Fruit fly (Drosophila melanogaster) whole organism, prepupa: ENCODE data around the gene CG31231.

Experiments
- Blimp-1 ChIP-seq: fragments of 200-800 bp; sonication (Bioruptor generic); optimal IDR thresholded peaks from 3 replicates; lab custom pipeline; 2017; ENCODE audit warnings: missing biosample characterization, missing genetic modification characterization, mild to moderate bottlenecking, moderate library complexity, missing genetic modification reagents
- CG11294 ChIP-seq: fragments of 200-800 bp; sonication (Bioruptor generic); IDR thresholded peaks from 2 replicates; pipeline ENCODE4 v1.3.6; 2022; ENCODE audit warnings: missing biosample characterization, missing genetic modification characterization
- CG11902 ChIP-seq: fragments of 200-800 bp; sonication (Bioruptor generic); optimal IDR thresholded peaks from 3 replicates; lab custom pipeline; 2016; ENCODE audit warnings: missing biosample characterization, missing genetic modification characterization
- CG15336 ChIP-seq: fragments of 200-800 bp; sonication (Bioruptor generic); IDR thresholded peaks from 2 replicates; pipeline ENCODE4 v1.3.6; 2022; ENCODE audit warnings: missing biosample characterization, missing genetic modification characterization
- CG1621 ChIP-seq: fragments of 200-800 bp; sonication (Bioruptor generic); optimal IDR thresholded peaks from 3 replicates; lab custom pipeline; 2018; ENCODE audit warnings: missing biosample characterization, mild to moderate bottlenecking, missing genetic modification characterization
- CG3032 ChIP-seq: fragments of 200-800 bp; optimal IDR thresholded peaks from 2 replicates; lab custom pipeline; 2019; ENCODE audit warnings: missing biosample characterization, mild to moderate bottlenecking, missing genetic modification characterization, moderate library complexity
- CG32006 ChIP-seq: fragments of 200-800 bp; sonication (Bioruptor generic); optimal IDR thresholded peaks from 3 replicates; lab custom pipeline; 2017; ENCODE audit warnings: missing biosample characterization, mild to moderate bottlenecking, missing genetic modification characterization
- CG34406 ChIP-seq: fragments of 200-800 bp; sonication (Bioruptor generic); optimal IDR thresholded peaks from 3 replicates; lab custom pipeline; 2016; ENCODE audit warnings: missing biosample characterization, missing genetic modification characterization
- CG3919 ChIP-seq: fragments of 200-800 bp; sonication (Bioruptor generic); optimal IDR thresholded peaks from 3 replicates; lab custom pipeline; 2016; ENCODE audit warnings: missing biosample characterization, missing genetic modification characterization
- CG4318 ChIP-seq: fragments of 200-800 bp; sonication (Bioruptor generic); optimal IDR thresholded peaks from 3 replicates; lab custom pipeline; 2017; ENCODE audit warnings: missing biosample characterization, mild to moderate bottlenecking, missing genetic modification characterization
- CG6163 ChIP-seq: fragments of 200-800 bp; sonication (Bioruptor generic); IDR thresholded peaks from 3 replicates; pipeline ENCODE4 v1.3.6; 2022; ENCODE audit warnings: missing biosample characterization, missing genetic modification characterization
- CG6276 ChIP-seq: fragments of 200-800 bp; sonication (Bioruptor generic); optimal IDR thresholded peaks from 2 replicates; lab custom pipeline; 2017; ENCODE audit warnings: missing biosample characterization, mild to moderate bottlenecking, missing genetic modification characterization
- CG6792 ChIP-seq: fragments of 200-800 bp; sonication (Bioruptor generic); optimal IDR thresholded peaks from 3 replicates; lab custom pipeline; 2016; ENCODE audit warnings: missing biosample characterization, missing genetic modification characterization
- CG6808 ChIP-seq: fragments of 200-800 bp; sonication (Bioruptor generic); optimal IDR thresholded peaks from 3 replicates; lab custom pipeline; 2017; ENCODE audit warnings: missing biosample characterization, missing genetic modification characterization, mild to moderate bottlenecking, moderate library complexity, missing genetic modification reagents
- CG7368 ChIP-seq: fragments of 200-800 bp; sonication (Bioruptor generic); optimal IDR thresholded peaks from 3 replicates; lab custom pipeline; 2016; ENCODE audit warnings: missing biosample characterization, missing genetic modification characterization
- CG8119 ChIP-seq: fragments of 200-800 bp; sonication (Bioruptor generic); IDR thresholded peaks from 3 replicates; pipeline ENCODE4 v1.3.6; 2022; ENCODE audit warnings: missing biosample characterization, missing genetic modification characterization
- CG8632 ChIP-seq: fragments of 200-800 bp; sonication (Bioruptor generic); optimal IDR thresholded peaks from 3 replicates; lab custom pipeline; 2016; ENCODE audit warnings: missing biosample characterization, missing genetic modification characterization
- CG9139 ChIP-seq: fragments of 200-800 bp; sonication (Bioruptor generic); optimal IDR thresholded peaks from 3 replicates; lab custom pipeline; 2017; ENCODE audit warnings: missing biosample characterization, mild to moderate bottlenecking, missing genetic modification characterization
- Eip75B ChIP-seq: fragments of 200-800 bp; sonication (Bioruptor generic); optimal IDR thresholded peaks from 3 replicates; lab custom pipeline; 2016; ENCODE audit warnings: missing biosample characterization, missing genetic modification characterization
- Eip78C ChIP-seq: fragments of 200-800 bp; sonication (Bioruptor generic); peaks from one replicate; lab custom pipeline; 2016; ENCODE audit warnings: missing biosample characterization, missing genetic modification characterization
- Ets96B ChIP-seq: fragments of 200-800 bp; optimal IDR thresholded peaks from 2 replicates; lab custom pipeline; 2019; ENCODE audit warnings: missing biosample characterization, mild to moderate bottlenecking, missing genetic modification characterization, moderate library complexity
- Gug ChIP-seq: fragments of 200-800 bp; sonication (Bioruptor generic); IDR thresholded peaks from 2 replicates; pipeline ENCODE4 v1.3.6; 2022; ENCODE audit warnings: missing biosample characterization, missing genetic modification characterization
- Hr4 ChIP-seq: fragments of 200-800 bp; sonication (Bioruptor generic); optimal IDR thresholded peaks from 3 replicates; lab custom pipeline; 2016; ENCODE audit warnings: missing biosample characterization, missing genetic modification characterization
- Lpt ChIP-seq: fragments of 200-800 bp; sonication (Bioruptor generic); optimal IDR thresholded peaks from 3 replicates; lab custom pipeline; 2016; ENCODE audit warnings: missing biosample characterization, missing genetic modification characterization
- Met ChIP-seq: fragments of 200-800 bp; sonication (Bioruptor generic); optimal IDR thresholded peaks from 3 replicates; lab custom pipeline; 2016; ENCODE audit warnings: missing biosample characterization, missing genetic modification characterization
- OdsH ChIP-seq: fragments of 200-800 bp; sonication (Bioruptor generic); optimal IDR thresholded peaks from 3 replicates; lab custom pipeline; 2016; ENCODE audit warnings: missing biosample characterization, missing genetic modification characterization
- Smox ChIP-seq: fragments of 200-800 bp; sonication (Bioruptor generic); optimal IDR thresholded peaks from 3 replicates; lab custom pipeline; 2016; ENCODE audit warnings: missing biosample characterization, missing genetic modification characterization
- Sox102F ChIP-seq: fragments of 200-800 bp; sonication (Bioruptor generic); optimal IDR thresholded peaks from 2 replicates; lab custom pipeline; 2016; ENCODE audit warnings: missing biosample characterization, mild to moderate bottlenecking, missing genetic modification characterization
- Sox14 ChIP-seq: fragments of 200-800 bp; sonication (Bioruptor generic); optimal IDR thresholded peaks from 3 replicates; lab custom pipeline; 2016; ENCODE audit warnings: missing biosample characterization, missing genetic modification characterization
- Sox15 ChIP-seq: fragments of 200-800 bp; sonication (Bioruptor generic); optimal IDR thresholded peaks from 3 replicates; lab custom pipeline; 2016; ENCODE audit warnings: missing biosample characterization, missing genetic modification characterization
- achi ChIP-seq: fragments of 200-800 bp; sonication (Bioruptor generic); optimal IDR thresholded peaks from 3 replicates; lab custom pipeline; 2016; ENCODE audit warnings: missing biosample characterization, missing genetic modification characterization
- acj6 ChIP-seq: fragments of 200-800 bp; sonication (Bioruptor generic); optimal IDR thresholded peaks from 3 replicates; lab custom pipeline; 2016; ENCODE audit warnings: missing biosample characterization, missing genetic modification characterization
- cyc ChIP-seq: fragments of 200-800 bp; sonication (Bioruptor generic); optimal IDR thresholded peaks from 3 replicates; lab custom pipeline; 2016; ENCODE audit warnings: missing biosample characterization, missing genetic modification characterization
- dsx ChIP-seq: fragments of 200-800 bp; optimal IDR thresholded peaks from 3 replicates; lab custom pipeline; 2019; ENCODE audit warnings: missing biosample characterization, mild to moderate bottlenecking, missing genetic modification characterization, moderate library complexity; ENCODE audit not compliant: poor library complexity, severe bottlenecking
- eg ChIP-seq: fragments of 200-800 bp; sonication (Bioruptor generic); IDR thresholded peaks from 3 replicates; pipeline ENCODE4 v1.3.6; 2022; ENCODE audit warnings: missing biosample characterization, missing genetic modification characterization
- esn ChIP-seq: fragments of 200-800 bp; sonication (Bioruptor generic); optimal IDR thresholded peaks from 2 replicates; lab custom pipeline; 2016; ENCODE audit warnings: missing biosample characterization, mild to moderate bottlenecking, missing genetic modification characterization, moderate library complexity
- fd59A ChIP-seq: fragments of 200-800 bp; sonication (Bioruptor generic); optimal IDR thresholded peaks from 2 replicates; lab custom pipeline; 2017; ENCODE audit warnings: missing biosample characterization, mild to moderate bottlenecking, missing genetic modification characterization, missing genetic modification reagents
- fd85E ChIP-seq: fragments of 200-800 bp; sonication (Bioruptor generic); optimal IDR thresholded peaks from 3 replicates; lab custom pipeline; 2016; ENCODE audit warnings: missing biosample characterization, missing genetic modification characterization
- net ChIP-seq: fragments of 200-800 bp; sonication (Bioruptor generic); optimal IDR thresholded peaks from 3 replicates; lab custom pipeline; 2016; ENCODE audit warnings: missing biosample characterization, missing genetic modification characterization
- pdm3 ChIP-seq: fragments of 200-800 bp; sonication (Bioruptor generic); optimal IDR thresholded peaks from 3 replicates; lab custom pipeline; 2016; ENCODE audit warnings: missing biosample characterization, missing genetic modification characterization
- ss ChIP-seq, 2 experiments: fragments of 200-800 bp; sonication (Bioruptor generic); optimal IDR thresholded peaks; 2 replicates in 1 of 2; 3 replicates in 1 of 2; lab custom pipeline; 2017 to 2018; ENCODE audit warnings: mild to moderate bottlenecking in 2 of 2, missing biosample characterization in 2 of 2, missing genetic modification characterization in 2 of 2, moderate library complexity in 1 of 2
- svp ChIP-seq: fragments of 200-800 bp; sonication (Bioruptor generic); peaks from one replicate; lab custom pipeline; 2016; ENCODE audit warnings: missing biosample characterization, missing genetic modification characterization
- topi ChIP-seq: fragments of 200-800 bp; sonication (Bioruptor generic); optimal IDR thresholded peaks from 3 replicates; lab custom pipeline; 2016; ENCODE audit warnings: missing biosample characterization, missing genetic modification characterization

CG31231 gene

dm6 chr3R:18624541-18624940 is 40.6 kb upstream of the CG31231 start (continued):
- TF ChIP-seq OdsH (GFP tag; lab: Kevin White, UChicago): peak; percentile 49
- no peak for TF ChIP-seq CG9139 (GFP tag; lab: Kevin White, UChicago)
- TF ChIP-seq CG6163 (GFP tag; lab: Robert Waterston, UW): peak; percentile 69
- no peak for TF ChIP-seq CG11902 (GFP tag; lab: Kevin White, UChicago)
- TF ChIP-seq acj6 (GFP tag; lab: Kevin White, UChicago): peak; percentile 32
- TF ChIP-seq Blimp-1 (GFP tag; lab: Kevin White, UChicago): no peak
- peak; percentile 82 for TF ChIP-seq Hr4 (GFP tag; lab: Kevin White, UChicago)
- TF ChIP-seq Sox14 (GFP tag; lab: Kevin White, UChicago): peak; percentile 13
- peak; percentile 1 for TF ChIP-seq Met
- TF ChIP-seq CG34406 (GFP tag; lab: Kevin White, UChicago): no peak
- TF ChIP-seq CG15336 (GFP tag; lab: Robert Waterston, UW): peak; percentile 81

DNA sequence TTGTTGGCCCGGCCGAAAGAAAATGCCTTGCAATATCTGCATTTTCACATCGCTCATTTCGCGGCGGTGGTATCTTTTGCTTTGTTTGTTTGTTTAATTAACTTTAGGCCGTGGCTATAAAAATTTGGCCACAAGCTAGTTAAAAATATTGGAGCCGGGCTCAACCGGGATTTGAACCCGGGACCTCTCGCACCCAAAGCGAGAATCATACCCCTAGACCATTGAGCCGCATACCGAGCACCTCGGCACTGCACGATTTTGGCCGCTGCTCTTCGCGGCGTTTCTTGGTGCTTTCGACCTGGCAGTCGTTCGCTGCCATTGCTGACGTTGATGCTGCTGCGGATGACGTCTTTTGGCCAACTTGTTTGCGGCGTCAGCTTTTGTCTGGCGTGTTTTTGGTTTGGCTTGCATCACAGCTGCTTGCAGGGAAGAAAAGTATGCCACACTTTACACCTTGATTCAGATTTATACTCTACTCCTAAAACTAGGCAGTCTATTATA is 36.8 kb upstream of the CG31231 start:
- 0 out of 3 replicates have a peak, but pooled peaks have one; percentile 10 for TF ChIP-seq CG6163 (GFP tag; lab: Robert Waterston, UW)
- TF ChIP-seq dsx (GFP tag; lab: Kevin White, UChicago): peak; percentile 13
- TF ChIP-seq Eip75B (GFP tag; lab: Kevin White, UChicago): peak; percentile 4
- peak; percentile 56 for TF ChIP-seq Eip78C
- no peak for TF ChIP-seq fd85E (GFP tag; lab: Kevin White, UChicago)
- TF ChIP-seq CG6276 (GFP tag; lab: Kevin White, UChicago): peak; percentile 2
- TF ChIP-seq CG1621: peak; percentile 10
- TF ChIP-seq svp (GFP tag; lab: Kevin White, UChicago): peak; percentile 83
- TF ChIP-seq cyc (GFP tag; lab: Kevin White, UChicago): no peak

DNA sequence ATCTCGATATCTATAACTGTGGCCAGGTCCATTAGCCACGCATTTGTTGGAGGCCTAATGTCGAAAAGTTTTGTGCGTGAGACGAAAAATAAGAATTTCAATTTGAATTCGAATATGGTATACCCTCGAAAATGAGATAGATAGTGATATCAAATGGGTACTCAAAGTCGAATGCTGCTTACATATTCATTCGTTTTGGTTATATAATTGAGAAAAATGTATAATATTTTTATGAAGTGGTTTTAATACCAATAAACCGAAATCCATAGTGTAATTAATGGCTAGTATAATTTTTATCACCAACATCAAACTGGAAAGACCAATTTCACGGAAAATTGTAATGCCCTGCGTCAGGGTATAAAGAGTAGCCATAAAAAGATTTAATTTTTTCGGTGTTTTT is 32.1 kb upstream of the CG31231 start:
- 0 out of 2 replicates have a peak, but pooled peaks have one; percentile 23 for TF ChIP-seq CG11294 (GFP tag; lab: Robert Waterston, UW)
- no peak for TF ChIP-seq Blimp-1 (GFP tag; lab: Kevin White, UChicago)
- TF ChIP-seq CG6792: no peak
- TF ChIP-seq Sox102F (GFP tag; lab: Kevin White, UChicago): peak; percentile 8
- TF ChIP-seq Met: peak; percentile 9
- TF ChIP-seq Sox15: no peak
- TF ChIP-seq CG15336 (GFP tag; lab: Robert Waterston, UW): 0 out of 2 replicates have a peak, but pooled peaks have one; percentile 57
- TF ChIP-seq fd85E (GFP tag; lab: Kevin White, UChicago): no peak
- TF ChIP-seq CG4318 (GFP tag; lab: Kevin White, UChicago): peak; percentile 18
- TF ChIP-seq CG9139 (GFP tag; lab: Kevin White, UChicago): no peak
- no peak for TF ChIP-seq CG34406 (GFP tag; lab: Kevin White, UChicago)
- peak; percentile 33 for TF ChIP-seq CG32006 (GFP tag; lab: Kevin White, UChicago)
- no peak for TF ChIP-seq CG7368
- TF ChIP-seq net: peak; percentile 24
- TF ChIP-seq Hr4 (GFP tag; lab: Kevin White, UChicago): peak; percentile 52
- peak; percentile 61 for TF ChIP-seq CG6276 (GFP tag; lab: Kevin White, UChicago)
- TF ChIP-seq eg (GFP tag; lab: Robert Waterston, UW): 0 out of 3 replicates have a peak, but pooled peaks have one; percentile 47
- peak; percentile 60 for TF ChIP-seq Eip78C
- TF ChIP-seq OdsH (GFP tag; lab: Kevin White, UChicago): peak; percentile 18
- peak; percentile 60; the same call in 2 of the 3 replicates for TF ChIP-seq CG8119 (GFP tag; lab: Robert Waterston, UW)
- no peak for TF ChIP-seq Lpt (GFP tag; lab: Kevin White, UChicago)
- no peak for TF ChIP-seq Gug
- no peak for TF ChIP-seq Ets96B (tag; lab: Kevin White, UChicago)
- no peak for TF ChIP-seq Smox (GFP tag; lab: Kevin White, UChicago)

DNA sequence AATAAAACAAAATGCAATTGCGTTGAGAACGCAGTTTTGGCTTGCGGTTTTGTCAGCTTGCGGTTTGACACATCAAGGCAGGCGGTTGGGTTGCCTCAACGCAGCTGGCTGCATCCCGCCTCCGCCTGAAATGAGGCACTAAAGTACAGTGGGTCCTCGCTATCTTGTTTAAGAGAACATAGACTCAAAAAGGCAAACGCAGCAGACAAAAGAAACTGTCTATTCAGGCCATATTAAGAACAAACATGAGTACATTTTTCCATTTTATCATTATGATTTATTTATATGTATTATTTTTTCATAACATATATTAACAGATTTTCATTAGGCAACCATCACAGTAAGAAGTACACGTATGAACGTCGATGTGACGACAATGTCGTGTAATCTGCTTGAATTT is 25.5 kb upstream of the CG31231 start:
- no peak for TF ChIP-seq Sox14 (GFP tag; lab: Kevin White, UChicago)
- peak; percentile 4 for TF ChIP-seq esn (GFP tag; lab: Kevin White, UChicago)
- no peak for TF ChIP-seq CG6808 (GFP tag; lab: Kevin White, UChicago)
- TF ChIP-seq CG4318 (GFP tag; lab: Kevin White, UChicago): no peak
- TF ChIP-seq ss (GFP tag; optimal IDR thresholded peaks at IDR 0.05; lab: Kevin White, UChicago): peak in 1 of 2 experiments; percentile 13
- TF ChIP-seq CG8632 (GFP tag; lab: Kevin White, UChicago): no peak
- peak; percentile 25 for TF ChIP-seq Ets96B (tag; lab: Kevin White, UChicago)
- no peak for TF ChIP-seq CG7368
- peak; percentile 6 for TF ChIP-seq CG3032
- TF ChIP-seq CG6163 (GFP tag; lab: Robert Waterston, UW): peak; percentile 49; the same call in 1 of the 3 replicates
- peak; percentile 13 for TF ChIP-seq OdsH (GFP tag; lab: Kevin White, UChicago)
- peak; percentile 46 for TF ChIP-seq CG32006 (GFP tag; lab: Kevin White, UChicago)
- TF ChIP-seq CG3919 (GFP tag; lab: Kevin White, UChicago): peak; percentile 27
- peak; percentile 33; the same call in 1 of the 3 replicates for TF ChIP-seq CG8119 (GFP tag; lab: Robert Waterston, UW)
- TF ChIP-seq fd59A: no peak
- peak; percentile 27 for TF ChIP-seq achi (GFP tag; lab: Kevin White, UChicago)
- no peak for TF ChIP-seq Sox102F (GFP tag; lab: Kevin White, UChicago)
- peak; percentile 56 for TF ChIP-seq Eip78C
- TF ChIP-seq topi: no peak
- peak; percentile 40; the same call in 1 of the 2 replicates for TF ChIP-seq CG11294 (GFP tag; lab: Robert Waterston, UW)
- TF ChIP-seq pdm3: no peak
